Worm (Caenorhabditis elegans): ENCODE data around the gene fbxc-7.

- TF ChIP-seq nhr-12 (tag; optimal IDR thresholded peaks at IDR 0.05) (no peak), sptf-1 (tag; optimal IDR thresholded peaks at IDR 0.05) (no peak), bed-3 (GFP tag; optimal IDR thresholded peaks at IDR 0.05) (no peak), unc-120 (tag; optimal IDR thresholded peaks at IDR 0.05; ENCODE audit: poor library complexity, severe bottlenecking) (no peak), ztf-11 (tag; optimal IDR thresholded peaks at IDR 0.05) (no peak), unc-62 (GFP tag; optimal IDR thresholded peaks at IDR 0.05) (no peak)
Observed at ce11 chrII:943773-944172, 11.0 kb upstream of the fbxc-7 start, which contains the start of gene clec-43.
